Fruit fly (Drosophila melanogaster) whole organism, prepupa: ENCODE results near the gene CG16985.

Source experiments
- CG10631 ChIP-seq: fragments of 200-800 bp; sonication (Bioruptor generic); optimal IDR thresholded peaks from 2 replicates; lab custom pipeline; 2016; ENCODE audit warnings: missing biosample characterization, missing genetic modification characterization
- CG10669 ChIP-seq: fragments of 200-800 bp; sonication (Bioruptor generic); optimal IDR thresholded peaks from 3 replicates; lab custom pipeline; 2018; ENCODE audit warnings: missing biosample characterization, mild to moderate bottlenecking, missing genetic modification characterization, moderate library complexity
- CG11294 ChIP-seq: fragments of 200-800 bp; sonication (Bioruptor generic); IDR thresholded peaks from 2 replicates; pipeline ENCODE4 v1.3.6; 2022; ENCODE audit warnings: missing biosample characterization, missing genetic modification characterization
- CG11762 ChIP-seq: fragments of 200-800 bp; sonication (Bioruptor generic); optimal IDR thresholded peaks from 3 replicates; lab custom pipeline; 2016; ENCODE audit warnings: missing biosample characterization, missing genetic modification characterization; ENCODE audit not compliant: insufficient read depth
- CG15336 ChIP-seq: fragments of 200-800 bp; sonication (Bioruptor generic); IDR thresholded peaks from 2 replicates; pipeline ENCODE4 v1.3.6; 2022; ENCODE audit warnings: missing biosample characterization, missing genetic modification characterization
- CG1621 ChIP-seq: fragments of 200-800 bp; sonication (Bioruptor generic); optimal IDR thresholded peaks from 3 replicates; lab custom pipeline; 2018; ENCODE audit warnings: missing biosample characterization, mild to moderate bottlenecking, missing genetic modification characterization
- CG16779 ChIP-seq: fragments of 200-800 bp; sonication (Bioruptor generic); optimal IDR thresholded peaks from 3 replicates; lab custom pipeline; 2017; ENCODE audit warnings: missing biosample characterization, mild to moderate bottlenecking, missing genetic modification characterization
- CG3032 ChIP-seq: fragments of 200-800 bp; optimal IDR thresholded peaks from 2 replicates; lab custom pipeline; 2019; ENCODE audit warnings: missing biosample characterization, mild to moderate bottlenecking, missing genetic modification characterization, moderate library complexity
- CG31627 ChIP-seq: fragments of 200-800 bp; sonication (Bioruptor generic); optimal IDR thresholded peaks from 3 replicates; lab custom pipeline; 2016; ENCODE audit warnings: missing biosample characterization, missing genetic modification characterization
- CG32006 ChIP-seq: fragments of 200-800 bp; sonication (Bioruptor generic); optimal IDR thresholded peaks from 3 replicates; lab custom pipeline; 2017; ENCODE audit warnings: missing biosample characterization, mild to moderate bottlenecking, missing genetic modification characterization
- CG4318 ChIP-seq: fragments of 200-800 bp; sonication (Bioruptor generic); optimal IDR thresholded peaks from 3 replicates; lab custom pipeline; 2017; ENCODE audit warnings: missing biosample characterization, mild to moderate bottlenecking, missing genetic modification characterization
- CG6163 ChIP-seq: fragments of 200-800 bp; sonication (Bioruptor generic); IDR thresholded peaks from 3 replicates; pipeline ENCODE4 v1.3.6; 2022; ENCODE audit warnings: missing biosample characterization, missing genetic modification characterization
- CG6276 ChIP-seq: fragments of 200-800 bp; sonication (Bioruptor generic); optimal IDR thresholded peaks from 2 replicates; lab custom pipeline; 2017; ENCODE audit warnings: missing biosample characterization, mild to moderate bottlenecking, missing genetic modification characterization
- CG6808 ChIP-seq: fragments of 200-800 bp; sonication (Bioruptor generic); optimal IDR thresholded peaks from 3 replicates; lab custom pipeline; 2017; ENCODE audit warnings: missing biosample characterization, missing genetic modification characterization, mild to moderate bottlenecking, moderate library complexity, missing genetic modification reagents
- CG6854 ChIP-seq: fragments of 200-800 bp; sonication (Bioruptor generic); optimal IDR thresholded peaks from 2 replicates; lab custom pipeline; 2017; ENCODE audit warnings: missing biosample characterization, mild to moderate bottlenecking, missing genetic modification characterization
- CG7368 ChIP-seq: fragments of 200-800 bp; sonication (Bioruptor generic); optimal IDR thresholded peaks from 3 replicates; lab custom pipeline; 2016; ENCODE audit warnings: missing biosample characterization, missing genetic modification characterization
- CG8119 ChIP-seq: fragments of 200-800 bp; sonication (Bioruptor generic); IDR thresholded peaks from 3 replicates; pipeline ENCODE4 v1.3.6; 2022; ENCODE audit warnings: missing biosample characterization, missing genetic modification characterization
- CG8319 ChIP-seq: fragments of 200-800 bp; sonication (Bioruptor generic); optimal IDR thresholded peaks from 3 replicates; lab custom pipeline; 2016; ENCODE audit warnings: missing biosample characterization, missing genetic modification characterization
- CG8632 ChIP-seq: fragments of 200-800 bp; sonication (Bioruptor generic); optimal IDR thresholded peaks from 3 replicates; lab custom pipeline; 2016; ENCODE audit warnings: missing biosample characterization, missing genetic modification characterization
- Eip75B ChIP-seq: fragments of 200-800 bp; sonication (Bioruptor generic); optimal IDR thresholded peaks from 3 replicates; lab custom pipeline; 2016; ENCODE audit warnings: missing biosample characterization, missing genetic modification characterization
- Eip78C ChIP-seq: fragments of 200-800 bp; sonication (Bioruptor generic); peaks from one replicate; lab custom pipeline; 2016; ENCODE audit warnings: missing biosample characterization, missing genetic modification characterization
- Ets21C ChIP-seq: fragments of 200-800 bp; sonication (Bioruptor generic); optimal IDR thresholded peaks from 3 replicates; lab custom pipeline; 2016; ENCODE audit warnings: missing biosample characterization, missing genetic modification characterization
- Ets96B ChIP-seq: fragments of 200-800 bp; optimal IDR thresholded peaks from 2 replicates; lab custom pipeline; 2019; ENCODE audit warnings: missing biosample characterization, mild to moderate bottlenecking, missing genetic modification characterization, moderate library complexity
- Gug ChIP-seq: fragments of 200-800 bp; sonication (Bioruptor generic); IDR thresholded peaks from 2 replicates; pipeline ENCODE4 v1.3.6; 2022; ENCODE audit warnings: missing biosample characterization, missing genetic modification characterization
- Hr38 ChIP-seq: sonication (Bioruptor generic); optimal IDR thresholded peaks from 2 replicates; lab custom pipeline; 2016; ENCODE audit warnings: missing biosample characterization, missing genetic modification characterization
- Hr39 ChIP-seq: fragments of 200-800 bp; sonication (Bioruptor generic); optimal IDR thresholded peaks from 2 replicates; lab custom pipeline; 2016; ENCODE audit warnings: missing biosample characterization, missing genetic modification characterization
- Hr4 ChIP-seq: fragments of 200-800 bp; sonication (Bioruptor generic); optimal IDR thresholded peaks from 3 replicates; lab custom pipeline; 2016; ENCODE audit warnings: missing biosample characterization, missing genetic modification characterization
- Lpt ChIP-seq: fragments of 200-800 bp; sonication (Bioruptor generic); optimal IDR thresholded peaks from 3 replicates; lab custom pipeline; 2016; ENCODE audit warnings: missing biosample characterization, missing genetic modification characterization
- Met ChIP-seq: fragments of 200-800 bp; sonication (Bioruptor generic); optimal IDR thresholded peaks from 3 replicates; lab custom pipeline; 2016; ENCODE audit warnings: missing biosample characterization, missing genetic modification characterization
- OdsH ChIP-seq: fragments of 200-800 bp; sonication (Bioruptor generic); optimal IDR thresholded peaks from 3 replicates; lab custom pipeline; 2016; ENCODE audit warnings: missing biosample characterization, missing genetic modification characterization
- Sox15 ChIP-seq: fragments of 200-800 bp; sonication (Bioruptor generic); optimal IDR thresholded peaks from 3 replicates; lab custom pipeline; 2016; ENCODE audit warnings: missing biosample characterization, missing genetic modification characterization
- achi ChIP-seq: fragments of 200-800 bp; sonication (Bioruptor generic); optimal IDR thresholded peaks from 3 replicates; lab custom pipeline; 2016; ENCODE audit warnings: missing biosample characterization, missing genetic modification characterization
- acj6 ChIP-seq: fragments of 200-800 bp; sonication (Bioruptor generic); optimal IDR thresholded peaks from 3 replicates; lab custom pipeline; 2016; ENCODE audit warnings: missing biosample characterization, missing genetic modification characterization
- cyc ChIP-seq: fragments of 200-800 bp; sonication (Bioruptor generic); optimal IDR thresholded peaks from 3 replicates; lab custom pipeline; 2016; ENCODE audit warnings: missing biosample characterization, missing genetic modification characterization
- dac ChIP-seq: fragments of 200-800 bp; sonication (Bioruptor generic); optimal IDR thresholded peaks from 2 replicates; lab custom pipeline; 2017; ENCODE audit warnings: missing biosample characterization, mild to moderate bottlenecking, missing genetic modification characterization
- dsx ChIP-seq: fragments of 200-800 bp; optimal IDR thresholded peaks from 3 replicates; lab custom pipeline; 2019; ENCODE audit warnings: missing biosample characterization, mild to moderate bottlenecking, missing genetic modification characterization, moderate library complexity; ENCODE audit not compliant: poor library complexity, severe bottlenecking
- eg ChIP-seq: fragments of 200-800 bp; sonication (Bioruptor generic); IDR thresholded peaks from 3 replicates; pipeline ENCODE4 v1.3.6; 2022; ENCODE audit warnings: missing biosample characterization, missing genetic modification characterization
- esn ChIP-seq: fragments of 200-800 bp; sonication (Bioruptor generic); optimal IDR thresholded peaks from 2 replicates; lab custom pipeline; 2016; ENCODE audit warnings: missing biosample characterization, mild to moderate bottlenecking, missing genetic modification characterization, moderate library complexity
- lz ChIP-seq: fragments of 200-800 bp; sonication (Bioruptor generic); optimal IDR thresholded peaks from 3 replicates; lab custom pipeline; 2016; ENCODE audit warnings: missing biosample characterization, missing genetic modification characterization
- net ChIP-seq: fragments of 200-800 bp; sonication (Bioruptor generic); optimal IDR thresholded peaks from 3 replicates; lab custom pipeline; 2016; ENCODE audit warnings: missing biosample characterization, missing genetic modification characterization
- pdm3 ChIP-seq: fragments of 200-800 bp; sonication (Bioruptor generic); optimal IDR thresholded peaks from 3 replicates; lab custom pipeline; 2016; ENCODE audit warnings: missing biosample characterization, missing genetic modification characterization
- spab ChIP-seq: fragments of 200-800 bp; sonication (Bioruptor generic); optimal IDR thresholded peaks from 2 replicates; lab custom pipeline; 2017; ENCODE audit warnings: missing biosample characterization, mild to moderate bottlenecking, missing genetic modification characterization, missing genetic modification reagents
- svp ChIP-seq: fragments of 200-800 bp; sonication (Bioruptor generic); peaks from one replicate; lab custom pipeline; 2016; ENCODE audit warnings: missing biosample characterization, missing genetic modification characterization
- topi ChIP-seq: fragments of 200-800 bp; sonication (Bioruptor generic); optimal IDR thresholded peaks from 3 replicates; lab custom pipeline; 2016; ENCODE audit warnings: missing biosample characterization, missing genetic modification characterization

CG16985 gene

DNA sequence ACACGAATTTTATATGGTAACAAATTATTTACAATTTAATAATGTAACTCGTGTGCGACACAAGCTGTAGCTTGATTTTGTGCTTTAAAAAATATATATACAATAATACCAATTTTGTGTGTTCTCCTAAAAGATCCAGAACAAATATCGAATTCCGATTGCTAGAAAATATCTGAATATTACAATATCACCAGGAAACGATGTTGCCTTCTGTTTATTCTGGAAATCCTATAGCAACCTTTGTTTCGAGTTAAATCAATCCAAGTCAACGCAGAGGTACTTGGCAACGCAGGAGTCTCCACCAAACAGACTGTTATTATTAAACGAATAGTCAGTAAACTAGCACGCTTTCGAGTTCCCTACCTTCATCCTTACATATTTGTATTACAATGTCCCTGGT is 3.6 kb upstream of the CG16985 start, which contains the start of gene CG16984:
TSS of gene CG16984 (plus strand) at position 301 of the 400 bp plus-strand sequence.
- TF ChIP-seq CG8119 (GFP tag; lab: Robert Waterston, UW) (no peak), eg (no peak), svp (GFP tag; lab: Kevin White, UChicago) (no peak), Hr4 (GFP tag; lab: Kevin White, UChicago) (no peak), CG7368 (GFP tag; lab: Kevin White, UChicago) (no peak), net (GFP tag; lab: Kevin White, UChicago) (no peak), CG31627 (GFP tag; lab: Kevin White, UChicago) (no peak), CG3032 (tag; lab: Kevin White, UChicago) (no peak), Hr38 (GFP tag; lab: Kevin White, UChicago) (no peak), Eip78C (GFP tag; lab: Kevin White, UChicago) (no peak), CG11762 (GFP tag; lab: Kevin White, UChicago) (no peak), Lpt (no peak), dac (GFP tag; lab: Kevin White, UChicago) (no peak), CG8319 (GFP tag; lab: Kevin White, UChicago) (no peak)

DNA sequence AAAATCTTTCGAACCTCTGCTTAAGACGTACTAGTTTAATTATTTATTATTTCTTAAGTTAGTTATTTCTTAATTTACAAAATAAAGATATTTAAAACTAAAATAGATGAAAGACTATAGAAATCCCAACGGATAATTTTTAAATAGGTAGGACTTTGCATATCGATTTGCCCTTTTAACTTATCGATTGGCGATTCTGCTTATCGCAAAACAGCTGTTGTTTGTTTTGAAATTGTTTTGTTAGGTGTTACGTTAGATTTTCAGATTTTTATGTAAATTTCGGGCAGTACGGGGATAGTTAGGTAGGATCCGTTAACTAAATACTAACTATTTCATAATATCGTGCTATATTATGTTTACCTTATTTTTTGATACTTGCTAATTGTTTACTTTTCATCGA is 1.0 kb downstream of the CG16985 start, which contains the start of gene CG16986:
TSS of gene CG16986 (plus strand) at position 188 of the 400 bp plus-strand sequence.
- no peak for TF ChIP-seq CG15336
- TF ChIP-seq CG11294 (GFP tag; lab: Robert Waterston, UW): no peak
- TF ChIP-seq cyc (GFP tag; lab: Kevin White, UChicago): no peak
- TF ChIP-seq lz (GFP tag; lab: Kevin White, UChicago): no peak
- TF ChIP-seq CG6163 (GFP tag; lab: Robert Waterston, UW): no peak
- TF ChIP-seq Hr39 (GFP tag; lab: Kevin White, UChicago): no peak
- no peak for TF ChIP-seq Sox15
- TF ChIP-seq Met (GFP tag; lab: Kevin White, UChicago): no peak

DNA sequence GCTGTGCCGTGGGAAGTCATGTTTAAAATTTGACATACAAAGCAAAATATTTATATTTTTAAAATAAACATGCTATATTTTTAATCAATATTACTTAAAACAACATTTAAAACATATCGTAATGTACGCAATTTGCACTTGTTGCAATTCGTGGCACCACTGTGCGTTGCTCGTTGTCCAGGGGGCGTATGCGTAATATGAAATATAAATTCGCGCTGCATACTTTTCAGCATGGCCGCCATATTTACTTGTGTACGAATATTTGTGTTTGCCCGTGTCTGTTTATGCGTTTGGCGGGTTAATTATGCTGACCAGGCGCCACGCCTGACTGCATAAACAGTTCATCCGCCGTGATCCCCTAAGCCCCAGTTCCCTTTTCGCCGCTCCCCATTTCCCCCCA is 9.7 kb downstream of the CG16985 start:
- no peak for TF ChIP-seq CG8632 (GFP tag; lab: Kevin White, UChicago)
- TF ChIP-seq lz (GFP tag; lab: Kevin White, UChicago): no peak
- peak; percentile 20 for TF ChIP-seq svp (GFP tag; lab: Kevin White, UChicago)
- no peak for TF ChIP-seq CG6854
- TF ChIP-seq CG15336: 0 out of 2 replicates have a peak, but pooled peaks have one; percentile 6
- no peak for TF ChIP-seq spab (GFP tag; lab: Kevin White, UChicago)
- no peak for TF ChIP-seq CG10631 (GFP tag; lab: Kevin White, UChicago)
- TF ChIP-seq Eip75B (GFP tag; lab: Kevin White, UChicago): no peak
- no peak for TF ChIP-seq dsx (GFP tag; lab: Kevin White, UChicago)
- TF ChIP-seq Eip78C (GFP tag; lab: Kevin White, UChicago): peak; percentile 8

DNA sequence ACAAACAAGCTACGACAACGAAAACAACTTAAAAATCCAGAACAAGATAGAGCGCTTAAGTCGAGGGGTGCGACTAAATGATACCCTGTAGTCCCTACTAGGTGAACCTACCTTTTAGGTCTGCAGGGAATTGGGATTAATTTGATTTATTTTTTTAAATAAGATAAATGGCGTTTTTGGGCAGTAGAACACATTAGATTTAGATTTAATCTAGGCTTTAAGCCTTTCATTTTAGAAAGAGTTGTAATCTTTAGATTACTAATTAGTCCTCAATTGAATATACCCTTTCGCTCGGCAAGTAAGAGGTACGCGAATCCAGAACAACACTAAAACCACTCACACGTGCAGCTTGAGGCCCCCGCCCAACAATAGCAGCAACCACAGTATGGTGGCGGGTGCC is 15.1 kb downstream of the CG16985 start:
- TF ChIP-seq CG4318 (GFP tag; lab: Kevin White, UChicago) (peak; percentile 13), Hr4 (GFP tag; lab: Kevin White, UChicago) (peak; percentile 4), Gug (no peak), CG3032 (tag; lab: Kevin White, UChicago) (peak; percentile 27), CG6163 (GFP tag; lab: Robert Waterston, UW) (no peak), topi (GFP tag; lab: Kevin White, UChicago) (peak; percentile 4), CG6276 (peak; percentile 21), CG31627 (GFP tag; lab: Kevin White, UChicago) (peak; percentile 5), Met (GFP tag; lab: Kevin White, UChicago) (no peak), svp (GFP tag; lab: Kevin White, UChicago) (peak; percentile 59), OdsH (GFP tag; lab: Kevin White, UChicago) (peak; percentile 1), Ets21C (GFP tag; lab: Kevin White, UChicago) (no peak), CG15336 (peak; percentile 16; the same call in 1 of the 2 replicates), CG6808 (GFP tag; lab: Kevin White, UChicago) (peak; percentile 14), CG16779 (no peak), Eip78C (GFP tag; lab: Kevin White, UChicago) (peak; percentile 67), CG1621 (tag; lab: Kevin White, UChicago) (no peak), Ets96B (tag; lab: Kevin White, UChicago) (peak; percentile 36), esn (GFP tag; lab: Kevin White, UChicago) (peak; percentile 14), acj6 (GFP tag; lab: Kevin White, UChicago) (no peak), Hr38 (GFP tag; lab: Kevin White, UChicago) (no peak), CG32006 (GFP tag; lab: Kevin White, UChicago) (peak; percentile 38), achi (GFP tag; lab: Kevin White, UChicago) (no peak), CG10669 (GFP tag; lab: Kevin White, UChicago) (peak; percentile 14), pdm3 (GFP tag; lab: Kevin White, UChicago) (peak; percentile 33), CG11294 (GFP tag; lab: Robert Waterston, UW) (no peak), spab (GFP tag; lab: Kevin White, UChicago) (no peak)
